Fruit fly (Drosophila melanogaster): Measurements from ENCODE around the gene Atxn7.
A peak's percentile ranks its signal among the peaks of the same experiment; 100 is the strongest.

Atxn7 gene

DNA sequence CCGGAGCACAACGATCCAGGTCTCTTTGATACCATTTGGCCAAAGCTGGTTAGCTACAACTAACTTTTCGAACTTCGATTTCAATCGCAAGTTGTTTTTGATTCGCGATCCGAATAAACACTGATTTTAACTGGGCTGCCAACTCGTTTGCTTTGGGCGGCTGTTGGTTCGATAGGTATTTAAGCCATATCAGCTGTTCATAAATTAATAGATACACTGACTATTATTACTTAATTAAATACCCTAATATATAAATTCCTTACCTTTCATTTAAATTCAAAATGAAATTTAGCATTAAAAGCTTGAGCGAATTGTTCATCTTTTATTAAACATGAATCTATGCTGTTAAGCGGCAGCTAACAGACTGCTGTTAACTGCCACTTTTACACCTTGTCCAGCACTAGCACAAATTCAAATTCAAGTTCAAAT lies 18.4 kb upstream of the Atxn7 start, which contains the start of gene CG9967 (continued):
- peak; percentile 36 for TF ChIP-seq CG17186 (GFP tag; optimal IDR thresholded peaks at IDR 0.05)
- peak; percentile 63 for TF ChIP-seq BEAF-32 (GFP tag; optimal IDR thresholded peaks at IDR 0.05)
- no peak for TF ChIP-seq vfl (GFP tag; optimal IDR thresholded peaks at IDR 0.05)
- no peak for TF ChIP-seq CG3281 (GFP tag; optimal IDR thresholded peaks at IDR 0.05)
- no peak for TF ChIP-seq sc (optimal IDR thresholded peaks at IDR 0.05)
- no peak for TF ChIP-seq sc (GFP tag; optimal IDR thresholded peaks at IDR 0.05)
- TF ChIP-seq CG8388 (GFP tag; optimal IDR thresholded peaks at IDR 0.05), result no peak
- TF ChIP-seq H15 (GFP tag; IDR thresholded peaks at IDR 0.05), result no peak
- no peak for TF ChIP-seq dati (GFP tag; IDR thresholded peaks at IDR 0.05)
- TF ChIP-seq B-H2 (GFP tag; optimal IDR thresholded peaks at IDR 0.05), result no peak
- TF ChIP-seq Doc2 (GFP tag; IDR thresholded peaks at IDR 0.05), result no peak
- no peak for TF ChIP-seq dan (GFP tag; IDR thresholded peaks at IDR 0.05)
- TF ChIP-seq croc (GFP tag; conservative IDR thresholded peaks at IDR 0.05), result no peak
- no peak for TF ChIP-seq CG9437 (GFP tag; optimal IDR thresholded peaks at IDR 0.05)
- TF ChIP-seq CG10147 (GFP tag; optimal IDR thresholded peaks at IDR 0.05), result no peak
- TF ChIP-seq CG14014 (GFP tag; IDR thresholded peaks at IDR 0.05), result no peak
- TF ChIP-seq scrt (GFP tag; optimal IDR thresholded peaks at IDR 0.05), result no peak
- no peak for TF ChIP-seq usp (GFP tag; optimal IDR thresholded peaks at IDR 0.05)
- no peak for TF ChIP-seq Ets65A (GFP tag)
- TF ChIP-seq sqz (GFP tag; optimal IDR thresholded peaks at IDR 0.05), result no peak
- no peak for TF ChIP-seq CG15479 (GFP tag; optimal IDR thresholded peaks at IDR 0.05)
- no peak for TF ChIP-seq CG14667 (GFP tag; IDR thresholded peaks at IDR 0.05)
- no peak for TF ChIP-seq CG11093 (GFP tag; IDR thresholded peaks at IDR 0.05)
- TF ChIP-seq HmgZ (tag; optimal IDR thresholded peaks at IDR 0.05), result peak; percentile 12
- no peak for TF ChIP-seq zfh1 (GFP tag; IDR thresholded peaks at IDR 0.05)
- TF ChIP-seq CoRest (tag; optimal IDR thresholded peaks at IDR 0.05), result peak; percentile 37

DNA sequence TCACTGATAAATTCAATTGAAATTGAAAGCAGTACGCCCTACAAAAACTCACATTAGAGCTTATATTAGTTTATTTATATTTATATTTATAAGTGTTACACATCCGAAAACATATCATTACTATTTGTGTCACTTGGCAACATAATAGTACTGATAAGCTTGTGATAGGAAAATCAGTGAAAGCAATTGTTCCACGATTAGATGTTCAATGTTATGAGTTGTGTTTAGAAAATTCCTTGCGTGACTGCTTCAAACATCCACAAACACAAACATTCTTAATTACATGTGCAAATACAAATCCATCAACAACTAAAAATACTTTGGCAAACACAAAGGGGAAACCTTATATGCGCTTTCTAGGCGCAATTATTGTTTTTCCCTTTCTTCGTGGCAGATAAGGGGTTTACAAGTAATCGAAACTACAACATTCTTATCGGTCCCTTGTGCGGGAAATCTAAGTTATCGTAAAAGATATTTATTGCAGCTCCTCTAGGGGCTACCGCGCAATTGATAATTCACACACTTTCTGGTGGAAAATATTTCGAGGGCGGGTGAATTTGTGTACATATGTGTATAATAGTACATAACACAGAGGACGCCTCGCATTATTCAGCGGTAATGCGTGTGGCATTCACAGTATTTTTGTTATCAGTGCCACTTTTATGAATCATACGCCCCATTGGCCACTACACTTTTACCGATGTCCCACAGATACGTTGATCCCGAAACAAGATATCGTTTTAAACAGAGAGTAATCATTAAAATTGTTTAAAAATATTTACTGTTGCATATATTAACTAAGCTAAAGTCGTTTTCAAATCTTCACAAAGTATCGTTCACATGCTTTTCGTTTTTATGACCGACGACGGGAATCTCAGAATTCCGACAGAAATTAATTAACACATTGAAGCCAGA lies 13.5 kb upstream of the Atxn7 start:
- TF ChIP-seq chm (GFP tag; IDR thresholded peaks at IDR 0.05), result no peak
- no peak for TF ChIP-seq C15 (GFP tag; IDR thresholded peaks at IDR 0.05)
- TF ChIP-seq CG7839 (tag; optimal IDR thresholded peaks at IDR 0.05), result no peak
- TF ChIP-seq CG34376 (GFP tag; optimal IDR thresholded peaks at IDR 0.05), result peak; percentile 52
- TF ChIP-seq rib (GFP tag; IDR thresholded peaks at IDR 0.05), result no peak
- no peak for TF ChIP-seq org-1 (GFP tag; optimal IDR thresholded peaks at IDR 0.05)
- TF ChIP-seq gsb (GFP tag; IDR thresholded peaks at IDR 0.05), result no peak
- TF ChIP-seq CG6175 (GFP tag; IDR thresholded peaks at IDR 0.05), result no peak
- TF ChIP-seq slp2 (GFP tag; optimal IDR thresholded peaks at IDR 0.05), result no peak
- TF ChIP-seq exex (tag; optimal IDR thresholded peaks at IDR 0.05), result peak; percentile 41
- TF ChIP-seq ci (GFP tag; IDR thresholded peaks at IDR 0.05), result peak; percentile 52; the same call in 1 of the 3 replicates
- TF ChIP-seq pb (GFP tag; optimal IDR thresholded peaks at IDR 0.05), result no peak
- TF ChIP-seq Pdp1 (GFP tag; optimal IDR thresholded peaks at IDR 0.05), result peak in 1 of 2 experiments; percentile 27
- TF ChIP-seq Fer1 (GFP tag; optimal IDR thresholded peaks at IDR 0.05), result no peak
- peak; percentile 11 for TF ChIP-seq lab (GFP tag; optimal IDR thresholded peaks at IDR 0.05)
- no peak for TF ChIP-seq disco-r (GFP tag; optimal IDR thresholded peaks at IDR 0.05)
- peak; percentile 81 for TF ChIP-seq CG15479 (GFP tag; optimal IDR thresholded peaks at IDR 0.05)
- no peak for TF ChIP-seq Myb (GFP tag; optimal IDR thresholded peaks at IDR 0.05)
- no peak for TF ChIP-seq CG8765 (GFP tag; IDR thresholded peaks at IDR 0.05)
- TF ChIP-seq CG6272 (GFP tag; IDR thresholded peaks at IDR 0.05), result no peak
- no peak for TF ChIP-seq MBD-R2 (GFP tag; IDR thresholded peaks at IDR 0.05)
- TF ChIP-seq CG31224 (GFP tag; IDR thresholded peaks at IDR 0.05), result 0 out of 2 replicates have a peak, but pooled peaks have one; percentile 13
- peak; percentile 4 for TF ChIP-seq sd (tag; optimal IDR thresholded peaks at IDR 0.05)
- peak; percentile 74 for TF ChIP-seq sug (tag; optimal IDR thresholded peaks at IDR 0.05)
- no peak for TF ChIP-seq pfk (GFP tag; optimal IDR thresholded peaks at IDR 0.05)
- no peak for TF ChIP-seq Sox100B (GFP tag; optimal IDR thresholded peaks at IDR 0.05)

Data from whole organism, embryonic.